Worm (Caenorhabditis elegans): Measurements from ENCODE around the gene T19D7.7.

DNA sequence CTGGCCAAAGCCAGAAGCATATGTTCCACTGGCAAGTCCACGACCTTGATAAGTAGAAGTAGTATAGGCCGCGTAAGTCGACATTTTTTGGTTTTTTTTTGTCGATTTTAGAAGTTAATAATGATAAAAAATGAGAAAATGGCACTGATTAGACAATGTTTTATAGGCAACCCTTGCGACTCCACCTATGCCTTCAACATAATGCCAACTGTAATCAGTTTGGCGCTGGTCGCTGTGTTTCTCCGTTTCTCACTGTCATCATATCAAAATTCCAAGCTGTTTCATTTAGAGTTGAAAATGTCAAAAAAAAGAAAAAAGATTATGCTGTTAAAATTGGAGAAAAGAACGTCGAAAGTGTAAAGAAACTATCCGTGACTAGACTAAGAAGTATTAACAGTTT is 35.2 kb downstream of the T19D7.7 start:
- TF ChIP-seq unc-39 (tag; optimal IDR thresholded peaks at IDR 0.05) (no peak), nhr-76 (tag; optimal IDR thresholded peaks at IDR 0.05) (no peak), ztf-11 (tag; optimal IDR thresholded peaks at IDR 0.05) (no peak), fos-1 (tag; optimal IDR thresholded peaks at IDR 0.05) (no peak), jun-1 (tag; optimal IDR thresholded peaks at IDR 0.05) (no peak), egl-27 (tag; optimal IDR thresholded peaks at IDR 0.05) (no peak), ama-1 (optimal IDR thresholded peaks at IDR 0.05) (no peak), pha-4 (tag; optimal IDR thresholded peaks at IDR 0.05) (no peak), elt-1 (tag; optimal IDR thresholded peaks at IDR 0.05) (no peak), ceh-82 (tag; optimal IDR thresholded peaks at IDR 0.05) (no peak), lin-15B (tag; optimal IDR thresholded peaks at IDR 0.05) (no peak), mdl-1 (tag; optimal IDR thresholded peaks at IDR 0.05) (no peak)
